Worm (Caenorhabditis elegans) whole organism, L1 larva: ENCODE data around the gene catp-6.

Experiments used
- C34B4.2 ChIP-seq: sonication (generic microtip); optimal IDR thresholded peaks from 2 replicates; lab custom pipeline; 2017; ENCODE audit warnings: mild to moderate bottlenecking, missing genetic modification characterization, missing compliant biosample characterization
- F16B12.6 ChIP-seq: fragments of 150-350 bp; optimal IDR thresholded peaks from 2 replicates; lab custom pipeline; 2014; ENCODE audit warnings: missing biosample characterization, missing genetic modification characterization
- Y116A8C.19 ChIP-seq: sonication (generic microtip); optimal IDR thresholded peaks from 2 replicates; lab custom pipeline; 2016; ENCODE audit warnings: missing compliant biosample characterization, missing genetic modification characterization, borderline replicate concordance
- aha-1 ChIP-seq: fragments of 150-350 bp; optimal IDR thresholded peaks from 2 replicates; lab custom pipeline; 2014; ENCODE audit warnings: missing biosample characterization, missing genetic modification characterization
- alr-1 ChIP-seq: fragments of 200-800 bp; sonication (Bioruptor generic); optimal IDR thresholded peaks from 2 replicates; lab custom pipeline; 2018; ENCODE audit warnings: borderline replicate concordance, mild to moderate bottlenecking, missing genetic modification characterization, missing compliant biosample characterization
- aly-2 ChIP-seq: fragments of 150-350 bp; optimal IDR thresholded peaks from 2 replicates; lab custom pipeline; 2014; ENCODE audit warnings: missing biosample characterization, missing genetic modification characterization
- ama-1 ChIP-seq: fragments of 150-350 bp; optimal IDR thresholded peaks from 2 replicates; lab custom pipeline; 2014
- blmp-1 ChIP-seq: fragments of 150-350 bp; optimal IDR thresholded peaks from 2 replicates; lab custom pipeline; 2014; ENCODE audit warnings: missing biosample characterization, missing genetic modification characterization
- ceh-63 ChIP-seq: fragments of 200-800 bp; sonication (Bioruptor generic); optimal IDR thresholded peaks from 2 replicates; lab custom pipeline; 2018; ENCODE audit warnings: mild to moderate bottlenecking, missing genetic modification characterization, missing compliant biosample characterization
- ces-1 ChIP-seq: fragments of 150-350 bp; optimal IDR thresholded peaks from 2 replicates; lab custom pipeline; 2014; ENCODE audit warnings: missing biosample characterization, missing genetic modification reagents, missing genetic modification characterization
- efl-1 ChIP-seq, 4 experiments: fragments of 150-350 bp; optimal IDR thresholded peaks in 3 of 4; peaks in 1 of 4; 1 replicate in 1 of 4; 2 replicates in 3 of 4; lab custom pipeline; 2014; ENCODE audit warnings: missing biosample characterization in 2 of 4, missing genetic modification characterization in 2 of 4, missing genetic modification reagents in 2 of 4
- elt-2 ChIP-seq: sonication (generic microtip); optimal IDR thresholded peaks from 2 replicates; lab custom pipeline; 2016; ENCODE audit warnings: missing genetic modification characterization, mild to moderate bottlenecking, inconsistent platforms, missing compliant biosample characterization, missing genetic modification reagents
- elt-3 ChIP-seq, 6 experiments: fragments of 150-350 bp in 1 of 6; sonication (generic microtip); optimal IDR thresholded peaks; 2 replicates each; lab custom pipeline; 2017 to 2018; ENCODE audit warnings: missing biosample characterization in 6 of 6, missing genetic modification characterization in 6 of 6, inconsistent platforms in 1 of 6
- fkh-4 ChIP-seq: sonication (generic microtip); optimal IDR thresholded peaks from 2 replicates; lab custom pipeline; 2016; ENCODE audit warnings: missing compliant biosample characterization, missing genetic modification characterization, borderline replicate concordance
- fkh-8 ChIP-seq: sonication (generic microtip); optimal IDR thresholded peaks from 2 replicates; lab custom pipeline; 2016; ENCODE audit warnings: mild to moderate bottlenecking, missing genetic modification characterization, missing compliant biosample characterization
- hlh-17 ChIP-seq: fragments of 200-800 bp; sonication (Bioruptor generic); optimal IDR thresholded peaks from 2 replicates; lab custom pipeline; 2018; ENCODE audit warnings: missing genetic modification characterization, mild to moderate bottlenecking, missing compliant biosample characterization, moderate library complexity, borderline replicate concordance
- hlh-4 ChIP-seq: sonication (generic microtip); optimal IDR thresholded peaks from 2 replicates; lab custom pipeline; 2016; ENCODE audit warnings: mild to moderate bottlenecking, missing genetic modification characterization, missing compliant biosample characterization
- hpl-2 ChIP-seq: fragments of 150-350 bp; optimal IDR thresholded peaks from 2 replicates; lab custom pipeline; 2014; ENCODE audit warnings: missing biosample characterization, missing genetic modification reagents, missing genetic modification characterization
- irx-1 ChIP-seq: sonication (generic microtip); optimal IDR thresholded peaks from 2 replicates; lab custom pipeline; 2016; ENCODE audit warnings: missing genetic modification characterization, missing compliant biosample characterization
- jun-1 ChIP-seq: fragments of 150-350 bp; optimal IDR thresholded peaks from 2 replicates; lab custom pipeline; 2014; ENCODE audit warnings: missing biosample characterization, missing genetic modification reagents, missing genetic modification characterization
- lin-13 ChIP-seq: fragments of 150-350 bp; optimal IDR thresholded peaks from 2 replicates; lab custom pipeline; 2014; ENCODE audit warnings: missing biosample characterization, missing genetic modification reagents, missing genetic modification characterization
- lin-15B ChIP-seq: fragments of 150-350 bp; sonication (generic microtip); optimal IDR thresholded peaks from 3 replicates; lab custom pipeline; 2014; ENCODE audit warnings: missing biosample characterization, missing genetic modification characterization
- lin-35 ChIP-seq, 2 experiments: fragments of 150-350 bp; optimal IDR thresholded peaks; 2 replicates each; lab custom pipeline; 2014; ENCODE audit warnings: missing biosample characterization in 2 of 2, missing genetic modification characterization in 2 of 2, missing genetic modification reagents in 2 of 2
- lir-3 ChIP-seq: sonication (generic microtip); optimal IDR thresholded peaks from 2 replicates; lab custom pipeline; 2016; ENCODE audit warnings: mild to moderate bottlenecking, missing genetic modification characterization, moderate library complexity, missing compliant biosample characterization; ENCODE audit not compliant: poor library complexity
- mab-9 ChIP-seq: fragments of 200-800 bp; sonication (Bioruptor generic); IDR thresholded peaks from 2 replicates; pipeline ENCODE4 v1.3.6; 2022; ENCODE audit warnings: missing genetic modification reagents, missing genetic modification characterization, missing compliant biosample characterization
- mef-2 ChIP-seq: fragments of 150-350 bp; optimal IDR thresholded peaks from 2 replicates; lab custom pipeline; 2014; ENCODE audit warnings: missing biosample characterization, missing genetic modification characterization
- mep-1 ChIP-seq: fragments of 150-350 bp; optimal IDR thresholded peaks from 2 replicates; lab custom pipeline; 2014; ENCODE audit warnings: missing biosample characterization, missing genetic modification characterization
- nhr-11 ChIP-seq: fragments of 150-350 bp; optimal IDR thresholded peaks from 2 replicates; lab custom pipeline; 2014; ENCODE audit warnings: missing biosample characterization, missing genetic modification characterization
- nhr-12 ChIP-seq: sonication (generic microtip); optimal IDR thresholded peaks from 2 replicates; lab custom pipeline; 2017; ENCODE audit warnings: missing biosample characterization, missing genetic modification characterization
- nhr-20 ChIP-seq: sonication (generic microtip); optimal IDR thresholded peaks from 2 replicates; lab custom pipeline; 2016; ENCODE audit warnings: mild to moderate bottlenecking, missing genetic modification characterization, missing compliant biosample characterization
- nhr-47 ChIP-seq: sonication (generic microtip); optimal IDR thresholded peaks from 2 replicates; lab custom pipeline; 2016; ENCODE audit warnings: mild to moderate bottlenecking, missing genetic modification characterization, moderate library complexity, missing compliant biosample characterization
- nhr-71 ChIP-seq: sonication (generic microtip); optimal IDR thresholded peaks from 2 replicates; lab custom pipeline; 2016; ENCODE audit warnings: mild to moderate bottlenecking, missing genetic modification characterization, moderate library complexity, missing compliant biosample characterization
- nhr-85 ChIP-seq: sonication (generic microtip); peaks from one replicate; lab custom pipeline; 2016; ENCODE audit warnings: missing genetic modification characterization, inconsistent platforms, missing compliant biosample characterization
- nhr-90 ChIP-seq: sonication (generic microtip); optimal IDR thresholded peaks from 2 replicates; lab custom pipeline; 2016; ENCODE audit warnings: mild to moderate bottlenecking, missing genetic modification characterization, missing compliant biosample characterization; ENCODE audit not compliant: poor library complexity
- pag-3 ChIP-seq: sonication (generic microtip); optimal IDR thresholded peaks from 2 replicates; lab custom pipeline; 2017; ENCODE audit warnings: missing genetic modification characterization, mild to moderate bottlenecking, missing compliant biosample characterization, antibody characterized with exemption, borderline replicate concordance; ENCODE audit not compliant: insufficient read depth
- pax-3 ChIP-seq: fragments of 200-800 bp; sonication (Bioruptor generic); optimal IDR thresholded peaks from 2 replicates; lab custom pipeline; 2018; ENCODE audit warnings: mild to moderate bottlenecking, missing genetic modification characterization, moderate library complexity, missing compliant biosample characterization
- pqm-1 ChIP-seq: sonication (generic microtip); optimal IDR thresholded peaks from 3 replicates; lab custom pipeline; 2017; ENCODE audit warnings: missing biosample characterization, missing genetic modification characterization
- skn-1 ChIP-seq: fragments of 150-350 bp; optimal IDR thresholded peaks from 2 replicates; lab custom pipeline; 2014; ENCODE audit warnings: missing biosample characterization, missing genetic modification characterization
- snu-23 ChIP-seq: sonication (generic microtip); optimal IDR thresholded peaks from 2 replicates; lab custom pipeline; 2016; ENCODE audit warnings: missing genetic modification characterization, missing compliant biosample characterization
- tlp-1 ChIP-seq: fragments of 150-350 bp; optimal IDR thresholded peaks from 2 replicates; lab custom pipeline; 2014; ENCODE audit warnings: missing biosample characterization, missing genetic modification characterization
- unc-30 ChIP-seq: sonication (generic microtip); optimal IDR thresholded peaks from 2 replicates; lab custom pipeline; 2017; ENCODE audit warnings: missing biosample characterization, missing genetic modification characterization
- xbp-1 ChIP-seq: sonication (generic microtip); optimal IDR thresholded peaks from 2 replicates; lab custom pipeline; 2016; ENCODE audit warnings: missing genetic modification characterization, missing compliant biosample characterization
- ztf-4 ChIP-seq: fragments of 150-350 bp; optimal IDR thresholded peaks from 2 replicates; lab custom pipeline; 2014; ENCODE audit warnings: missing biosample characterization, missing genetic modification characterization

Gene catp-6

ce11 chrIV:9797304-9798003 is 26.9 kb downstream of the catp-6 start, which contains the start of gene T13F2.2 (continued):
- TF ChIP-seq xbp-1 (tag; lab: Kevin White, UChicago) (no peak), jun-1 (tag; lab: Kevin White, UChicago) (no peak), mef-2 (tag; lab: Kevin White, UChicago) (no peak), ces-1 (GFP tag; lab: Kevin White, UChicago) (no peak), pqm-1 (no peak), blmp-1 (tag; lab: Kevin White, UChicago) (no peak), elt-2 (peak; percentile 63), unc-30 (no peak), F16B12.6 (tag; lab: Kevin White, UChicago) (no peak), nhr-12 (tag; lab: Kevin White, UChicago) (no peak), fkh-8 (tag; lab: Kevin White, UChicago) (no peak), aly-2 (no peak), lin-15B (tag; lab: Kevin White, UChicago) (no peak), nhr-20 (tag; lab: Kevin White, UChicago) (no peak), aha-1 (tag; lab: Kevin White, UChicago) (no peak), hlh-17 (GFP tag; lab: Kevin White, UChicago) (no peak), mep-1 (tag; lab: Kevin White, UChicago) (no peak), nhr-90 (tag; lab: Kevin White, UChicago) (peak; percentile 56), tlp-1 (tag; lab: Kevin White, UChicago) (peak; percentile 44)

ce11 chrIV:9796494-9796893 is 27.9 kb downstream of the catp-6 start, which contains the start of gene pis-1:
Gene pis-1 (minus strand): TSS chrIV:9796594.
- TF ChIP-seq ama-1 (no peak), nhr-85 (peak; percentile 20), lir-3 (tag; lab: Kevin White, UChicago) (no peak), pax-3 (tag; lab: Kevin White, UChicago) (no peak), efl-1 (optimal IDR thresholded peaks at IDR 0.05; lab: Kevin White, UChicago) (no peak), efl-1 (GFP tag; optimal IDR thresholded peaks at IDR 0.05 in 1 of 2; lab: Kevin White, UChicago) (no peak), fkh-4 (no peak), hlh-17 (GFP tag; lab: Kevin White, UChicago) (no peak), irx-1 (tag; lab: Kevin White, UChicago) (no peak)

- no peak for TF ChIP-seq efl-1 (optimal IDR thresholded peaks at IDR 0.05; lab: Kevin White, UChicago)
- TF ChIP-seq efl-1 (GFP tag; optimal IDR thresholded peaks at IDR 0.05 in 1 of 2; lab: Kevin White, UChicago): peak in 1 of 2 experiments; percentile 92
- TF ChIP-seq fkh-4: no peak
Observed at ce11 chrIV:9795250-9795649, 29.1 kb downstream of the catp-6 start.

ce11 chrIV:9790708-9791107 is 33.7 kb downstream of the catp-6 start:
- TF ChIP-seq ama-1: no peak
- TF ChIP-seq nhr-47 (tag; lab: Kevin White, UChicago): no peak
- TF ChIP-seq hlh-4 (tag; lab: Kevin White, UChicago): no peak
- TF ChIP-seq nhr-11 (tag; lab: Kevin White, UChicago): no peak
- TF ChIP-seq F16B12.6 (tag; lab: Kevin White, UChicago): no peak
- no peak for TF ChIP-seq lin-35 (GFP tag; optimal IDR thresholded peaks at IDR 0.05; lab: Kevin White, UChicago)
- TF ChIP-seq ceh-63: no peak
- no peak for TF ChIP-seq fkh-4
- TF ChIP-seq C34B4.2 (tag; lab: Kevin White, UChicago): no peak
- no peak for TF ChIP-seq hpl-2 (GFP tag; lab: Kevin White, UChicago)
- no peak for TF ChIP-seq ztf-4 (tag; lab: Kevin White, UChicago)
- peak; percentile 17 for TF ChIP-seq nhr-20 (tag; lab: Kevin White, UChicago)
- TF ChIP-seq elt-3 (tag; optimal IDR thresholded peaks at IDR 0.05; lab: Kevin White, UChicago): no peak
- TF ChIP-seq skn-1 (tag; lab: Kevin White, UChicago): no peak
- TF ChIP-seq nhr-71 (tag; lab: Kevin White, UChicago): peak; percentile 39
- TF ChIP-seq hlh-17 (GFP tag; lab: Kevin White, UChicago): no peak
- no peak for TF ChIP-seq alr-1 (tag; lab: Kevin White, UChicago)
- no peak for TF ChIP-seq pag-3 (tag; lab: Kevin White, UChicago)
- TF ChIP-seq lin-13: no peak
- no peak for TF ChIP-seq ces-1 (GFP tag; lab: Kevin White, UChicago)
- no peak for TF ChIP-seq mab-9 (GFP tag; lab: Robert Waterston, UW)
- TF ChIP-seq snu-23 (GFP tag; lab: Kevin White, UChicago): peak; percentile 22
- TF ChIP-seq irx-1 (tag; lab: Kevin White, UChicago): peak; percentile 42
- TF ChIP-seq aly-2: no peak
- TF ChIP-seq efl-1 (optimal IDR thresholded peaks at IDR 0.05; lab: Kevin White, UChicago): no peak
- no peak for TF ChIP-seq efl-1 (GFP tag; optimal IDR thresholded peaks at IDR 0.05 in 1 of 2; lab: Kevin White, UChicago)
- TF ChIP-seq Y116A8C.19: no peak
